Fruit fly (Drosophila melanogaster) whole organism, embryonic: ENCODE data around the gene Bap111.

Experiments used
- Blimp-1 ChIP-seq: fragments of 200-800 bp; sonication (Bioruptor generic); optimal IDR thresholded peaks from 3 replicates; lab custom pipeline; 2018; ENCODE audit warnings: missing biosample characterization, missing genetic modification characterization, mild to moderate bottlenecking, moderate library complexity, missing genetic modification reagents
- BtbVII ChIP-seq: fragments of 200-800 bp; sonication (Bioruptor generic); optimal IDR thresholded peaks from 3 replicates; lab custom pipeline; 2017; ENCODE audit warnings: missing biosample characterization, mild to moderate bottlenecking, missing genetic modification characterization
- CG10959 ChIP-seq: fragments of 200-800 bp; sonication (Bioruptor generic); IDR thresholded peaks from 2 replicates; pipeline ENCODE4 v1.3.6; 2022; ENCODE audit warnings: missing biosample characterization, missing genetic modification characterization
- CG13287 ChIP-seq: fragments of 200-800 bp; sonication (Bioruptor generic); IDR thresholded peaks from 2 replicates; pipeline ENCODE4 v1.3.6; 2022; ENCODE audit warnings: missing biosample characterization, missing genetic modification characterization; ENCODE audit not compliant: partially characterized antibody
- CG14014 ChIP-seq: fragments of 200-800 bp; sonication (Bioruptor generic); IDR thresholded peaks from 2 replicates; pipeline ENCODE4 v1.3.6; 2022; ENCODE audit warnings: missing biosample characterization, missing genetic modification characterization
- CG14860 ChIP-seq: fragments of 200-800 bp; sonication (Bioruptor generic); IDR thresholded peaks from 3 replicates; pipeline ENCODE4 v1.3.6; 2022; ENCODE audit warnings: missing biosample characterization, missing genetic modification characterization; ENCODE audit not compliant: partially characterized antibody
- CG15479 ChIP-seq: fragments of 200-800 bp; sonication (Bioruptor generic); optimal IDR thresholded peaks from 3 replicates; lab custom pipeline; 2019; ENCODE audit warnings: missing biosample characterization, mild to moderate bottlenecking, missing genetic modification characterization, moderate library complexity
- CG17361 ChIP-seq: fragments of 200-800 bp; sonication (Bioruptor generic); IDR thresholded peaks from 3 replicates; pipeline ENCODE4 v1.3.6; 2022; ENCODE audit warnings: missing biosample characterization, missing genetic modification characterization
- CG1792 ChIP-seq: fragments of 200-800 bp; sonication (Bioruptor generic); optimal IDR thresholded peaks from 2 replicates; lab custom pipeline; 2016; ENCODE audit warnings: missing biosample characterization, missing genetic modification characterization
- CG2116 ChIP-seq: fragments of 200-800 bp; sonication (Bioruptor generic); optimal IDR thresholded peaks from 3 replicates; lab custom pipeline; 2018; ENCODE audit warnings: missing biosample characterization, mild to moderate bottlenecking, missing genetic modification characterization
- CG3065 ChIP-seq: fragments of 200-800 bp; sonication (Bioruptor generic); optimal IDR thresholded peaks from 2 replicates; lab custom pipeline; 2016; ENCODE audit warnings: missing biosample characterization, missing genetic modification characterization
- CG4424 ChIP-seq: fragments of 200-800 bp; sonication (Bioruptor generic); optimal IDR thresholded peaks from 3 replicates; lab custom pipeline; 2016; ENCODE audit warnings: missing biosample characterization, missing genetic modification characterization
- CG4820 ChIP-seq: fragments of 200-800 bp; sonication (Bioruptor generic); optimal IDR thresholded peaks from 3 replicates; lab custom pipeline; 2016; ENCODE audit warnings: missing biosample characterization, missing genetic modification characterization
- CG8359 ChIP-seq: fragments of 200-800 bp; sonication (Bioruptor generic); optimal IDR thresholded peaks from 2 replicates; lab custom pipeline; 2017; ENCODE audit warnings: missing biosample characterization, mild to moderate bottlenecking, missing genetic modification characterization, borderline replicate concordance
- CG8478 ChIP-seq: fragments of >200 bp; optimal IDR thresholded peaks from 2 replicates; lab custom pipeline; 2018
- CG8765 ChIP-seq: fragments of 200-800 bp; sonication (Bioruptor generic); IDR thresholded peaks from 2 replicates; pipeline ENCODE4 v1.3.6; 2022; ENCODE audit warnings: missing biosample characterization, missing genetic modification characterization
- CG8924 ChIP-seq: fragments of 200-800 bp; optimal IDR thresholded peaks from 3 replicates; lab custom pipeline; 2019; ENCODE audit warnings: missing biosample characterization, mild to moderate bottlenecking, missing genetic modification characterization, moderate library complexity
- CkIIα-i1 ChIP-seq: fragments of 200-800 bp; sonication (Bioruptor generic); IDR thresholded peaks from 2 replicates; pipeline ENCODE4 v1.3.6; 2022; ENCODE audit warnings: missing biosample characterization, missing genetic modification characterization
- Dip2 ChIP-seq: fragments of 200-800 bp; sonication (Bioruptor generic); IDR thresholded peaks from 2 replicates; pipeline ENCODE4 v1.3.6; 2022; ENCODE audit warnings: missing biosample characterization, missing genetic modification characterization
- Dp ChIP-seq: fragments of 200-800 bp; sonication (Bioruptor generic); optimal IDR thresholded peaks from 2 replicates; lab custom pipeline; 2018; ENCODE audit warnings: missing biosample characterization, mild to moderate bottlenecking, missing genetic modification characterization, moderate library complexity
- E2f2 ChIP-seq: fragments of 200-800 bp; sonication (Bioruptor generic); IDR thresholded peaks from 2 replicates; pipeline ENCODE4 v1.3.6; 2022; ENCODE audit warnings: missing biosample characterization, missing genetic modification characterization
- GATAe ChIP-seq: fragments of 200-800 bp; sonication (Bioruptor generic); conservative IDR thresholded peaks from 2 replicates; pipeline ENCODE4 v1.3.6; 2022; ENCODE audit warnings: missing biosample characterization, missing genetic modification characterization
- H2.0 ChIP-seq: fragments of 200-800 bp; sonication (Bioruptor generic); IDR thresholded peaks from 2 replicates; pipeline ENCODE4 v1.3.6; 2022; ENCODE audit warnings: missing biosample characterization, missing genetic modification characterization
- Hr3 ChIP-seq: fragments of 200-800 bp; sonication (Bioruptor generic); optimal IDR thresholded peaks from 3 replicates; lab custom pipeline; 2016; ENCODE audit warnings: missing biosample characterization, missing genetic modification characterization
- MBD-R2 ChIP-seq: fragments of 200-800 bp; sonication (Bioruptor generic); IDR thresholded peaks from 2 replicates; pipeline ENCODE4 v1.3.6; 2022; ENCODE audit warnings: missing biosample characterization, missing genetic modification characterization
- NFAT ChIP-seq: fragments of 200-800 bp; sonication (Bioruptor generic); IDR thresholded peaks from 2 replicates; pipeline ENCODE4 v1.3.6; 2022; ENCODE audit warnings: missing biosample characterization, missing genetic modification characterization
- Nf-YC ChIP-seq: fragments of 200-800 bp; optimal IDR thresholded peaks from 3 replicates; lab custom pipeline; 2019; ENCODE audit warnings: missing biosample characterization, mild to moderate bottlenecking, missing genetic modification characterization, moderate library complexity
- Oli ChIP-seq: fragments of 200-800 bp; sonication (Bioruptor generic); optimal IDR thresholded peaks from 2 replicates; lab custom pipeline; 2018; ENCODE audit warnings: missing biosample characterization, mild to moderate bottlenecking, missing genetic modification characterization, moderate library complexity
- Pdp1 ChIP-seq, 2 experiments: fragments of 200-800 bp; sonication (Bioruptor generic); optimal IDR thresholded peaks; 3 replicates each; lab custom pipeline; 2016; ENCODE audit warnings: missing biosample characterization in 2 of 2, missing genetic modification characterization in 2 of 2, mild to moderate bottlenecking in 1 of 2, moderate library complexity in 1 of 2
- ap ChIP-seq: fragments of 200-800 bp; sonication (Bioruptor generic); IDR thresholded peaks from 2 replicates; pipeline ENCODE4 v1.3.6; 2022; ENCODE audit warnings: missing biosample characterization, missing genetic modification characterization
- az2 ChIP-seq: fragments of 200-800 bp; sonication (Bioruptor generic); optimal IDR thresholded peaks from 3 replicates; lab custom pipeline; 2016; ENCODE audit warnings: missing biosample characterization, missing genetic modification characterization
- bigmax ChIP-seq: fragments of 200-800 bp; sonication (Bioruptor generic); optimal IDR thresholded peaks from 2 replicates; lab custom pipeline; 2018; ENCODE audit warnings: missing biosample characterization, mild to moderate bottlenecking, missing genetic modification characterization
- corto ChIP-seq: fragments of 200-800 bp; sonication (Bioruptor generic); optimal IDR thresholded peaks from 2 replicates; lab custom pipeline; 2016; ENCODE audit warnings: missing biosample characterization, mild to moderate bottlenecking, missing genetic modification characterization, moderate library complexity
- crol ChIP-seq: fragments of 200-800 bp; sonication (Bioruptor generic); IDR thresholded peaks from 2 replicates; pipeline ENCODE4 v1.3.6; 2022; ENCODE audit warnings: missing biosample characterization, missing genetic modification characterization
- crp ChIP-seq, 2 experiments: fragments of 200-800 bp; sonication (Bioruptor generic); optimal IDR thresholded peaks; 2 replicates in 1 of 2; 3 replicates in 1 of 2; lab custom pipeline; 2017; ENCODE audit warnings: missing biosample characterization in 2 of 2, missing genetic modification characterization in 2 of 2, mild to moderate bottlenecking in 1 of 2, moderate library complexity in 1 of 2
- ems ChIP-seq: fragments of 200-800 bp; sonication (Bioruptor generic); optimal IDR thresholded peaks from 3 replicates; lab custom pipeline; 2016; ENCODE audit warnings: missing biosample characterization, missing genetic modification characterization
- esg ChIP-seq: fragments of 200-800 bp; sonication (Bioruptor generic); conservative IDR thresholded peaks from 2 replicates; pipeline ENCODE4 v1.3.6; 2022; ENCODE audit warnings: missing biosample characterization, missing genetic modification characterization
- fru ChIP-seq: fragments of >200 bp; optimal IDR thresholded peaks from 2 replicates; lab custom pipeline; 2017
- gem ChIP-seq: fragments of 200-800 bp; sonication (Bioruptor generic); optimal IDR thresholded peaks from 2 replicates; lab custom pipeline; 2019; ENCODE audit warnings: missing biosample characterization, mild to moderate bottlenecking, missing genetic modification characterization, moderate library complexity
- gfzf ChIP-seq: fragments of 200-800 bp; sonication (Bioruptor generic); optimal IDR thresholded peaks from 2 replicates; lab custom pipeline; 2016; ENCODE audit warnings: missing biosample characterization, mild to moderate bottlenecking, missing genetic modification characterization, moderate library complexity
- gt ChIP-seq: fragments of 200-800 bp; sonication (Bioruptor generic); IDR thresholded peaks from 2 replicates; pipeline ENCODE4 v1.3.6; 2022; ENCODE audit warnings: missing biosample characterization, missing genetic modification characterization
- lab ChIP-seq: fragments of 200-800 bp; sonication (Bioruptor generic); optimal IDR thresholded peaks from 3 replicates; lab custom pipeline; 2017; ENCODE audit warnings: missing biosample characterization, missing genetic modification characterization, mild to moderate bottlenecking, moderate library complexity, missing genetic modification reagents
- org-1 ChIP-seq: fragments of 200-800 bp; sonication (Bioruptor generic); optimal IDR thresholded peaks from 2 replicates; lab custom pipeline; 2017; ENCODE audit warnings: missing biosample characterization, missing genetic modification characterization
- pho ChIP-seq: fragments of 200-800 bp; sonication (Bioruptor generic); optimal IDR thresholded peaks from 2 replicates; lab custom pipeline; 2016; ENCODE audit warnings: missing biosample characterization, missing genetic modification characterization
- prd ChIP-seq, 3 experiments: fragments of >200 bp in 2 of 3; fragments of 200-800 bp in 1 of 3; sonication (Bioruptor generic) in 1 of 3; optimal IDR thresholded peaks in 2 of 3; IDR thresholded peaks in 1 of 3; 2 replicates in 2 of 3; 3 replicates in 1 of 3; pipeline versions ENCODE4 v1.3.6 to Lab custom; 2017 to 2022; ENCODE audit warnings: missing biosample characterization in 1 of 3, missing genetic modification characterization in 1 of 3
- tin ChIP-seq: fragments of 200-800 bp; sonication (Bioruptor generic); optimal IDR thresholded peaks from 3 replicates; lab custom pipeline; 2016; ENCODE audit warnings: missing biosample characterization, missing genetic modification characterization
- usp ChIP-seq: fragments of >200 bp; optimal IDR thresholded peaks from 2 replicates; lab custom pipeline; 2017; ENCODE audit warnings: missing biosample characterization, missing genetic modification characterization
- vfl ChIP-seq: fragments of 200-800 bp; sonication (Bioruptor generic); optimal IDR thresholded peaks from 2 replicates; lab custom pipeline; 2016; ENCODE audit warnings: missing biosample characterization, missing genetic modification characterization
- z ChIP-seq: fragments of 200-800 bp; sonication (Bioruptor generic); IDR thresholded peaks from 3 replicates; pipeline ENCODE4 v1.3.6; 2022; ENCODE audit warnings: missing biosample characterization, missing genetic modification characterization

The Bap111 gene

DNA sequence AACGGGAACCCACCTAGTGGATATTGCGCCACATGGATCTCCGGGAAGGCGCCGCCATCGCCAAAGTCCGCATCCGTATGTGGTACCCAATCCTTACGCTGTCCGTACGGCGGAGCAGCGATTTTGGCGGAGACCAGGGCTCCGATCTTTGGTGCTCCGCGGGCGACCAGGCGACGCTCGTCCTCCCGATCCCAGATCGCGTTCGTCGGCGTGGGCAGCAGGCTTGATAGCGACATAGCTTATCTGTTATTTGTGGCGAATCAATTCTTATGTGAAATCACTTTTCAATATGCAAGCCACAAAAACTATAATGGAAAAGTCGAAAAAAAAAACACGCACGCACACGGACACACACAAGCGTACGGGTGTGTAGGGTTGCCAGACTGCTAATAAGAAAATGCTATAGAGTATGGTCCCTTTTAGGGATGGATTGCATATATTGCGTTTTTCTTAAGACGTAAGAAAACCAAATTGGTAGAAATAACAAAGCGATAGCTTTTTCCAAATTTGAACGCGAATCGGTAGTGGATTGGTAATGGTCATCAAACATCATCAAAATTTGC, 42.8 kb upstream of the Bap111 start, which contains the start of gene Bx42 (continued):
- no peak for TF ChIP-seq crp (GFP tag; optimal IDR thresholded peaks at IDR 0.05; lab: Kevin White, UChicago)
- no peak for TF ChIP-seq tin (GFP tag; lab: Kevin White, UChicago)
- TF ChIP-seq CG3065 (GFP tag; lab: Kevin White, UChicago) = no peak
- TF ChIP-seq ap (GFP tag; lab: Robert Waterston, UW) = no peak
- peak; percentile 8 for TF ChIP-seq Dp
- no peak for TF ChIP-seq Dip2 (GFP tag; lab: Robert Waterston, UW)
- peak; percentile 30 for TF ChIP-seq MBD-R2 (GFP tag; lab: Robert Waterston, UW)
- peak in 1 of 2 experiments; percentile 27 for TF ChIP-seq Pdp1 (GFP tag; optimal IDR thresholded peaks at IDR 0.05; lab: Kevin White, UChicago)
- peak; percentile 8 for TF ChIP-seq pho
- TF ChIP-seq Blimp-1 (GFP tag; lab: Kevin White, UChicago) = no peak
- TF ChIP-seq ems = no peak
- 0 out of 2 replicates have a peak, but pooled peaks have one; percentile 16 for TF ChIP-seq E2f2 (GFP tag; lab: Robert Waterston, UW)

DNA sequence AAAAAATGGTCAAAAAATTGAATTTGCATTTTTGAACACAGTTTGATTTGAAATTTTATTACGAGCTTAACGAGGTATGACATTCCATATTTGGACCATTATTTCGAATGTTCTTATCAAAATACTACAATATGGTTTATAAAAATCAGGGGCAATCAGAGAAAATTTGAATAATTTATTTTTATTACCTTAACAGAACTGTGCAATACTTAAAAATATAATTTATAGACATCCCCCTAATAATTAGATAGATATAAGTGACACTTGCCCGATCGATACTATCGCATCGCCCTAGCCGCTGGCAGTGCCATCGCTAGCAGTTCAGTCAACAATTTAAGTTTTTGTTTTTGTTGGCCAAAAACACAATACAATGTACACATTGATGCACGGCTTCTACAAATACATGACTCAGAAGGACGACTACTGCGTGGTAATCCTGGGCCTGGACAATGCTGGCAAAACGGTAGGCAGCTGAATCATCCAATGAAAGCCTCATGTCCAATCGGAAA, 42.3 kb upstream of the Bap111 start, which contains the start of gene Arfrp1:
Gene Arfrp1 (plus strand): TSS at position 295 of the 509 bp plus-strand sequence.
- no peak for TF ChIP-seq CG8924 (tag; lab: Kevin White, UChicago)
- peak; percentile 83; the same call in 2 of the 3 replicates for TF ChIP-seq CG17361 (GFP tag; lab: Robert Waterston, UW)
- TF ChIP-seq lab (GFP tag; lab: Kevin White, UChicago) = no peak
- TF ChIP-seq CG14860 = peak; percentile 77
- no peak for TF ChIP-seq GATAe (GFP tag; lab: Robert Waterston, UW)
- no peak for TF ChIP-seq z
- TF ChIP-seq bigmax (GFP tag; lab: Kevin White, UChicago) = no peak
- no peak for TF ChIP-seq gem (tag; lab: Kevin White, UChicago)
- no peak for TF ChIP-seq org-1
- peak; percentile 35; the same call in 1 of the 2 replicates for TF ChIP-seq NFAT (GFP tag; lab: Robert Waterston, UW)
- no peak for TF ChIP-seq fru (lab: Kevin White, UChicago)
- TF ChIP-seq CG2116 = no peak
- TF ChIP-seq CG4424 (GFP tag; lab: Kevin White, UChicago) = peak; percentile 6
- TF ChIP-seq H2.0 (GFP tag; lab: Robert Waterston, UW) = 0 out of 2 replicates have a peak, but pooled peaks have one; percentile 15
- no peak for TF ChIP-seq crol
- TF ChIP-seq Oli (tag; lab: Kevin White, UChicago) = no peak
- TF ChIP-seq Nf-YC (tag; lab: Kevin White, UChicago) = no peak
- no peak for TF ChIP-seq prd (optimal IDR thresholded peaks at IDR 0.05; lab: Kevin White, UChicago)
- peak; percentile 41; the same call in 1 of the 3 replicates for TF ChIP-seq prd (GFP tag; IDR thresholded peaks at IDR 0.05; lab: Robert Waterston, UW)
- TF ChIP-seq CG10959 (GFP tag; lab: Robert Waterston, UW) = no peak
- TF ChIP-seq CG8359 (GFP tag; lab: Kevin White, UChicago) = no peak
- TF ChIP-seq CG13287 = peak; percentile 79
- peak; percentile 32 for TF ChIP-seq Hr3 (GFP tag; lab: Kevin White, UChicago)
- TF ChIP-seq CG14014 (GFP tag; lab: Robert Waterston, UW) = no peak
- no peak for TF ChIP-seq vfl (GFP tag; lab: Kevin White, UChicago)
- TF ChIP-seq gt = no peak
- peak; percentile 13 for TF ChIP-seq az2
- TF ChIP-seq CG4820 = peak; percentile 19
- no peak for TF ChIP-seq CkIIα-i1 (GFP tag; lab: Robert Waterston, UW)
- TF ChIP-seq gfzf = no peak
- TF ChIP-seq CG8765 (GFP tag; lab: Robert Waterston, UW) = no peak
- no peak for TF ChIP-seq CG1792 (GFP tag; lab: Kevin White, UChicago)
- TF ChIP-seq CG8478 (lab: Kevin White, UChicago) = no peak
- TF ChIP-seq esg (GFP tag; lab: Robert Waterston, UW) = 0 out of 2 replicates have a peak, but pooled peaks have one; percentile 18
- TF ChIP-seq usp (GFP tag; lab: Kevin White, UChicago) = no peak
- no peak for TF ChIP-seq corto
- no peak for TF ChIP-seq BtbVII (GFP tag; lab: Kevin White, UChicago)
- no peak for TF ChIP-seq CG15479 (GFP tag; lab: Kevin White, UChicago)
